Fruit fly (Drosophila melanogaster) ovary, adult (tissue): Measurements from ENCODE around the gene smo.
A peak's percentile ranks its signal among the peaks of the same experiment; 100 is the strongest.

Experiments
- CG17801 ChIP-seq: fragments of 200-800 bp; optimal IDR thresholded peaks from 2 replicates; lab custom pipeline; 2019; ENCODE audit warnings: missing biosample characterization, mild to moderate bottlenecking, missing genetic modification characterization, moderate library complexity; ENCODE audit not compliant: partially characterized antibody

The smo gene

DNA sequence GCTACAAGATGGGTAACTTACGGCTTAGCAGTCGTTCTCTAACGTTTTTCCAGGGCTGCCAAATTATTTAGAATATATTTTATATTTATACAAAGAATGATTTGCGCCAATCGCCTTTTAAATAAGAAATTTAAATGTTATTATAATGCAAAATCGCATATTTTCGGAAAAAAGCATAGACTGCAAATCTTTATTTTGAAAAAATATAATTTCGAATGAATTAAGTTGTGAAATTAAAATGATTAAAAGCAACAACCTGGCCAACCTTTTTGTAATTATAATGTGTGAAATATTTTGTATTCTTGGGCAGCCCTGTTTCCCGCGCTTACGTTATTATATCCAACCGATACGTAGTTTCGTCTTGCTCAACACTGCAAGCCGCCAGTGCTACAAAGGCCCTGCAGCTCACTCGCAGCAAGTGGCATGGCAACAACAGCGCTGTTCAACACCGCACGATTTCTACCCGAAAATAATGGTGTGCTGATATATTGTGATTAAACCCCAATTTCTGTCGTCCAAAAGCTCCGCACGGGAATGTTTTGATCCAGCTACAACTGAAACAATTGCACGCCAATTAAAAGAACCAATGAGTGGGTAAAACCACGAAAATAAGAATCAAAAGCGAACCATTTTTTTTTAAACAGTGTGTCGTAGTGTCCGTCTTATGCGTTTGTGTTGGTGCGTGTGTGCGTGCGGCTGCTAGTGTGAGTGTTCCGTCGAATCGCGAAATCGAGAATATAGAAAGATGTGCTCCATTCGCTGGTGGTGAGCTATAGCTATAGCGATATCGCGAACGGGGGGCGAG lies 20.3 kb downstream of the smo start, which contains the start of gene Pi3K21B:
TSS of gene Pi3K21B (plus strand) at position 401 of the 805 bp plus-strand sequence.
- peak; percentile 81 for TF ChIP-seq CG17801

DNA sequence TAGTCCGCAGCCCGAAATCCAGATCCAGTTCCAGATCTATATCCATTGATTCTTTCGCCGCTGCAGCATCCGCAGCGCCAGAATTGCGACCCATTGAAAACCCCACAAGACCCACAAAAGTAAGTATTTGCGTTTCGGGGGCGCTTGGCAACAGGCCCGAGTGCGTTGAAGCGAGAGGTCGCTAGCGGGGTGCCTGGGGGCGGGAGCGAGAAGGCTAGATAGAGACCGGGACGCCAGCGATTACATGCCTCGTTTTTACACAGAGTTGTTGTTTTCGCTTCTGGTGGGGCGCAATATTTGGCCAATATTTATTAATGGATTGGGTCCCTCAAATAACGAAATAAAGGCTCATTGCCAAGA lies 20.9 kb downstream of the smo start:
- TF ChIP-seq CG17801, result no peak

DNA sequence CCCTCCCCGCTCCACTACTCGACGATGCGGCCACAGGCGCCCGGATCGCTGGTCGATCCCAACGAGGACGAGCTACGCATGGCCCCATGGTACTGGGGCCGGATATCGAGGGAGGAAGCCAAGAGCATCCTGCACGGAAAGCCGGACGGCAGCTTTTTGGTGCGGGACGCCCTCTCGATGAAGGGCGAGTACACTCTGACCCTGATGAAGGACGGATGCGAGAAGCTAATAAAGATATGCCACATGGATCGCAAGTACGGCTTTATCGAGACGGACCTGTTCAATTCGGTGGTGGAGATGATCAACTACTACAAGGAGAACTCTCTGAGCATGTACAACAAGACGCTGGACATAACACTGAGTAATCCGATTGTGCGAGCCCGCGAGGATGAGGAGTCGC lies 21.7 kb downstream of the smo start:
- no peak for TF ChIP-seq CG17801

- no peak for TF ChIP-seq CG17801
Measured at dm6 chr2L:300006-300405, 22.6 kb downstream of the smo start.

DNA sequence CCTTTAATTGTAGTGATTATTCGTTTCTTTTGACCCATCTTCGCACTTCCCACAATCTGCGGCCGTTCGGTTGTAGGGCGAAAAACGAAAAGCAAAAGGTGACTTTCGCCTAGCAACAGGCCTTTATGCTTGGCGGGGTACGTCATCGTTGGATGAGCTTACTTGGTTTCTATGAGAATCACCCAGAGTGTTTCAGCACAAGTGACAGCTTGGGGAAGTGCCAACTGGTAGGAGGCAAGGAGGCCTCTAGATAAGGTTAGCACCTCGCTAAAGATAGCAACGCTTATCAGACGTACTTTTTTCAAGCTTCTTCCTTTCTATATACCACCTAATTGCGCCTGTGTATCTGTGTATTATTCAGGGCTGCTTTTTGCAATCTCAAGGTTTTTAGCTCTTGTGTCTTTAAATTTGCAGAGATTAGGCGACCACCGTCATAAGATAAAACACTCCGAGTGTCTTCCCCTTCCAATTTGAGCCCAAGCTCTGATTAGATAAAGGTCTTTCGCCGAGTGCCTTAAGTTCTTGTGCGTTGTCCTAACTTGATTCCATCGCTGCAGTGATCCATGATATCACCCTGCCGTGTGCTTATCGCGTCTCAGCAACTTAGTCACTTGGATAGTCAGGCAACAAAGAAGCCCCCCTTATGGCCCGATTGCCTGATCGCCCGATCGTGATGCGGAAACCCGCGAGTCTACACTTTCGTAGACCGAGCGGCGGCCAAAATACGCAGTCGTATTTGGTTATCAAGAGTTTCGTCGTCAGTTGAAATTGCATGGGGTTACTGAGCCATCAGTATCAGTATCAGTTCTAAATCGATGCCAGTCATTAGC lies 23.7 kb downstream of the smo start:
- TF ChIP-seq CG17801, result no peak

dm6 chr2L:303306-303962 lies 26.1 kb downstream of the smo start:
- no peak for TF ChIP-seq CG17801

dm6 chr2L:305198-305597 lies 27.8 kb downstream of the smo start:
- no peak for TF ChIP-seq CG17801

DNA sequence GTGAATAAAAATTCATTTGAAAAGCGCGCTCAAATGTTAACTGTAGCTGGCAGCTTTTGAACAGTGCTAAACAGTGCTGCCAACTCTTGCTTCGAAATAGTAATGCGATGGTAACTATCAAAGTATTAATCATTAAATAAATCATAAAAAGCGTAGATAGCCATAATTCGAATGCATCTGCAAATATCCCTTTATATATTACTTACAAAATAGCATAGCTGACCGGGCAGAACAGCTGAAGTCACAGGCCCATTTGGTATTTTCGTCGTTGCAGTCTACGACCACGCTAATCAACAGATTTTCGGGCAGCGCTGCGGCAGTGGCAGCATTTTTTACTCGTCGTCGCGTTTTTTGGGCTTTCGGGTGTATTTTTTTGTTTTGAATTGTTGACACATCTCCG lies 28.3 kb downstream of the smo start, which contains the start of gene Plc21C:
TSS of gene Plc21C (plus strand) at position 290 of the 400 bp plus-strand sequence.
- peak; percentile 68 for TF ChIP-seq CG17801

DNA sequence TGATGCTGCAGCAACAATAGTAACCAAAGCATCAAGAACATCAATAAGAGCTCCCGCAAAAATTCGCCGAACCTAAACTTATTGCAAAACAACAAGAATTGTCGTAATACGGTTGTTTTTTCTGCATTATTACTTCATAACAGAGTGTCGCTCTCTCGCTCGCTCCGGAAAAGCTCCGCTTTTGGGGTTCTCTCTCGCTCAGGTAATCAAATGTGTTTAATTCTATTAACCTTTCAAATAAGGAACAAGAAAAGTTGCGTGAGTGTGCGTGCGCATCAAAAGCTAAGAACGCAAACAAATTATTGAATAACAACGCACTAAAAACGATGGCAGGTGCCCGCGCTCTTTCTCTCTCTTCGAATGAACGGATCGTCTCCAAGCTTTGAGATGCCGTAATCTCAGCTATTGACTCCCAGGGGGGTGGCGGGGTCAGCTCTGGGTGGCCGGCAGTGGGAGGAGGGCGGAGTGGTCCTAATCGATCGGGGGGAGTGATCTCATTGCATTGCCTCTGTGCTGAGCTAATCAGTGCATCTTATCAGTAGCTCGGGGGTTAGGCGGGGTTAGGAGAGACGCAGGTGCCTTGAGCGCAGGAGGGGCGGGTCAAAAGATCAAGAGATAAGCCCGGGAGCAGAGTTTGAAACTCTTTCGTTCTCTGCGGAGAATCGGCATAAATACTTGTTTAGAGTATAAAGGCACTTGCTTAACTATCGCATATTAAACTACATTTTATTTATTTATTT lies 29.0 kb downstream of the smo start:
- no peak for TF ChIP-seq CG17801

DNA sequence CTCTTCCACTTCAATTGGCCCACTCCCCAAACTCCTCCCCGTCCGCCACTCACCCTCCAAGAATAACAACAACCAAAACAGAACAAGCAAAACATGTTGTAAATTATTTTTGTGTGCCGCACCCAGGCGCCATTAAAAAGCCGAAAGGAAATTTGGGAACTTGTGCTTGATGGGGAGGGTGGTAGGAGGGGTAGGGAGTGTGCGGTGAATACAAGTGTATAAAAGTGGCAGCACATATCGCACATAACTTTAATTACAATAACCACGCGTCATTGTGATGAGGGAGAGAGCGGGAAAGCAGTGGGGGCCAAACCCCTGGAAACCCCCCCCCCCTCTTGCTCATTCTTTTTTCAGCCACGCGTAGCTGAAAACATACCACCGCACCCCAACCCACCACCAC lies 29.7 kb downstream of the smo start:
- TF ChIP-seq CG17801, result no peak

DNA sequence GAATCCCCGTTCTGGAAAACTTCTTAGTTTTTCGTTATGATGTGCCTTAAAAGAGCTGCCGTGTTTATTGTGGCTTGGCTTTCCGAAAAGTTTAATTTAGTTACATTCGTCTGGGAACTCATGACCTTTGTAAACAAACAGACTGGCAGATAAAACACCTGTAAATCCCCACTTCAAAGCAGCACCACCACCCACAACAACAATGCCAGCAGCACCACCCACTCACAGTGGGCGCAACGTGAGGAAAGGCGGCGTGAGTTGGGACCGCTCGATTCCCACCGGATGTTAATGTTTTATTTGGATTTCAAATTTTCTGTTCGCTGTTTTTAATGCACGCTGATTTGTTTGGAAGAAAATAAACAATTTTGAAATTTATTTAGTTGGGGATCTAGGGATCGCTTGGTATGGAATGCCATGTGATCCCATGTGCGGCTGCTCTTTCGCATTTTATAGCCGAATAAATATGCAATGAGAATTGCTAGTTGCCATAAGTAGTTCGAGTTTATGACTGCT lies 30.9 kb downstream of the smo start:
- TF ChIP-seq CG17801, result no peak

DNA sequence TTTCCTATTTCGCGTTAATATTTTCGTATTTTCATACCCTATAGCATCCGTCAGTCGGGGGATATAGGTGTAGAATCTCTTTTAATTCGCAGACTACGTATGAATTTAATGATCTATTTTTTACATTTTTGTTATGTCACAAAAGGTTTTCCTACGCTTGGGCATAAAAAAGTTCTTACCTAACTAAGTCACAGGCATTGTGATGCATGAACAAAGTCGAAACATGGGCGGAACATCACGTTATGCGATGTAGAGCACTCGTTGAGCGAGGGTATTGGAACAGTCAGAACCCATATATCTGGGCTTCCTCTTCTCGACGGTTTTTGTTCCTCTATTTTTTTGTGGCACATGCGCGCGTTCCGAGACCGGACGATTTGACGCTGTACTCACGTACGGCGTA lies 31.8 kb downstream of the smo start:
- peak; percentile 4 for TF ChIP-seq CG17801

- TF ChIP-seq CG17801, result no peak
Measured at dm6 chr2L:309812-310431, 32.5 kb downstream of the smo start.

DNA sequence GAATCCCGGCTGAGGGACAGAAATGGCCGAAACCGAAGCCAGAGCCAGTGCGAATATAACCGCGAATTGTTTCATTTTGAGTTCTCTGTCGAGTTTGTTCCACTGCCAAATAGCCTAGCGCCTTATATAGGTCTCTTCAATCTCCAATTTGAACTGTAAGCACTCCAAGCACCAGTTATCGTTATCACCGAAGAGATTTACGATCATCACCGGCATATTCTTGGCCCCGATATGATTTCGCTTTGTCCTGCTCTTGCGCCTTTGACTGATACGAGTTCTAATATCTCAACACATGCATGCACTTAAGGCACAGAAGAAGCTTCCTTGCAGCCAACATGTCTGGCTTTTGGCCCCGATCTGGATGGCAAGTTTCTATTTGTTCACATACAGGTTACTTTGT lies 41.8 kb downstream of the smo start, which contains the start of gene CG11912:
TSS of gene CG11912 (minus strand) at position 101 of the 400 bp plus-strand sequence.
- TF ChIP-seq CG17801, result no peak

DNA sequence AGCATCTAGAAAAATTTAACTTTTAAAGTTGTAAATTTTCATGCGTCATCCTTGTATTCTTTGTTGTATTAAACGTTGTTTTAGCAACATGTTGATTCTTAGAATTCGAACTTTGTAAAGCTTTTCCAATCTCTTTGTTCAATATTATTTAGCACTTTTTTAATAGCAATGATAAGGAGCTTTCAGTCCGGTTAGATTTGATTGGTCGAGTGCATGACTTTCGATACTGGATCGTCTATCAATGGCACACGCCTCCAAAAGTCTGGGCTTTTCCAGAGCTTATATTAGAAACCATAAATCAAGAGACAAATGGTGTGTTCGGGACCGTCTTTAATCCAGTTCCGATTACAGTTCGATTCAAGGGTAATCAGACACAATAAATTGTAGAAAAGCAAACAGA lies 42.4 kb downstream of the smo start:
- TF ChIP-seq CG17801, result no peak

DNA sequence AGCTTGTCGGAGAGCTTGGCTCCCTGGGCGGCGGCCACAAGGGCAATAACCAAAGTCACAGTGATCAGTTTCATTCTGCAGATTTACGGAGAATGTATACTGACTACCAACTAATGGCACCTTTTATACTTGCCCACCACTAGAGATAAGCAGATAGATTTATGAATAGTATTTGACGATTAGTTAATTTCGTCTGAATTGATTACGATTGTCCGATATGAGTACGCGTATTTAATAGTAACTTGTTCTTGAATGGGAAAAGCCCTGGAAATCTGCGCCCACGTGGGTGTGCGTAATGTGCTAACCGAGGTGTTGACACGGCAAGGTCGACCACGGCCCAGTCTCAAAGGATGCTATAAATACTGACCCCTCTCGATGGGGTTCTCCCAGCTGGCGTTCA lies 43.8 kb downstream of the smo start, which contains the start of gene CG11911:
TSS of gene CG11911 (minus strand) at position 101 of the 400 bp plus-strand sequence.
- no peak for TF ChIP-seq CG17801
